Fruit fly (Drosophila melanogaster): ENCODE measurements around the gene CG32638.

CG32638 gene

DNA sequence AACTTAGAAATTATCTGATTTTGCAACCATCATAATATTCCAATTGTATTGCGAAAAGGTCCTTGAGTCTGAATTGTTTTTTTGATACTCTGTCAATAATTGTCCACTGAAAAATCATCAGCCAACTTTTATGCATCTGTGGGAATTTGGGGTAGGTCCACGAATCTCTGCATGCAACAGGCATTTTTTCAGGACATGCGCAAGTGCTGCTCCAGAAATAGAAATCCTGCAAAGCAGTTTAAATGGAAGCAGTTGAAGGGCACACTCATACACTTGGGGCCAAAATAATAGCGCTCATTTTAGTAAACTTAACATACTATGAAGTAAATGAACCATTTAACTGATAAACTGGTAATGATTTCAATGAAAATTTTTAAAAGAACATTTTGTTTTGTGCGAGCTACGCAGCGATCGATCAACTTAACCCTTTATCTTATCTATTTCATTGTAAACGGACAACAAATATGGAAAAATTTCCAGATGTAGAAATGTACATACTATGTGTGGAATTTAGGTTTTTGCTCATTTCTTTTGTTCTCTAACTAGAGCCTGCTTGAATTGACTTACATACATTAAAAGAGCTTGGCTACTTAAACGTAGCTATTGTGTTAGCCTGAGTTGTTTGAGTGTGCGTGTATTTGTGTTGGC is 1.7 kb upstream of the CG32638 start (continued):
- TF ChIP-seq HLH3B (GFP tag; IDR thresholded peaks at IDR 0.05) = no peak
- TF ChIP-seq kni (GFP tag; optimal IDR thresholded peaks at IDR 0.05) = no peak
- peak; percentile 5 for TF ChIP-seq CTCF (GFP tag; optimal IDR thresholded peaks at IDR 0.05)
- no peak for TF ChIP-seq CG7745 (tag; optimal IDR thresholded peaks at IDR 0.05)
- TF ChIP-seq sd (tag; optimal IDR thresholded peaks at IDR 0.05) = peak; percentile 69
- peak; percentile 71 for TF ChIP-seq row (GFP tag; IDR thresholded peaks at IDR 0.05)
- peak; percentile 83 for TF ChIP-seq CG3281 (GFP tag; optimal IDR thresholded peaks at IDR 0.05)
- peak; percentile 52 for TF ChIP-seq bab2 (GFP tag; optimal IDR thresholded peaks at IDR 0.05)
- no peak for TF ChIP-seq cad (GFP tag; optimal IDR thresholded peaks at IDR 0.05)
- peak; percentile 83 for TF ChIP-seq CG13424 (tag; optimal IDR thresholded peaks at IDR 0.05)
- no peak for TF ChIP-seq tup (GFP tag; optimal IDR thresholded peaks at IDR 0.05)
- peak; percentile 50 for TF ChIP-seq CG12769 (tag; optimal IDR thresholded peaks at IDR 0.05)
- peak; percentile 12 for TF ChIP-seq CG17802 (tag; optimal IDR thresholded peaks at IDR 0.05)
- TF ChIP-seq CG12391 (tag; optimal IDR thresholded peaks at IDR 0.05) = peak; percentile 74
- no peak for TF ChIP-seq sima (GFP tag; optimal IDR thresholded peaks at IDR 0.05)
- TF ChIP-seq gcm (GFP tag; optimal IDR thresholded peaks at IDR 0.05) = peak; percentile 70
- peak; percentile 82 for TF ChIP-seq Sox100B (GFP tag; optimal IDR thresholded peaks at IDR 0.05)
- TF ChIP-seq ci (GFP tag; IDR thresholded peaks at IDR 0.05) = peak; percentile 52; the same call in 1 of the 3 replicates
- peak; percentile 52 for TF ChIP-seq CG6654 (GFP tag; optimal IDR thresholded peaks at IDR 0.05)
- TF ChIP-seq CG9727 (GFP tag; optimal IDR thresholded peaks at IDR 0.05) = peak; percentile 81
- peak in 1 of 2 experiments; percentile 8 for TF ChIP-seq crp (GFP tag; optimal IDR thresholded peaks at IDR 0.05)
- peak; percentile 33; the same call in 1 of the 2 replicates for TF ChIP-seq danr (GFP tag; IDR thresholded peaks at IDR 0.05)
- peak; percentile 31 for TF ChIP-seq pum (GFP tag; optimal IDR thresholded peaks at IDR 0.05)
- TF ChIP-seq Elba2 (GFP tag; optimal IDR thresholded peaks at IDR 0.05) = no peak
- no peak for TF ChIP-seq gfzf (GFP tag; optimal IDR thresholded peaks at IDR 0.05)
- TF ChIP-seq CG16815 (GFP tag; optimal IDR thresholded peaks at IDR 0.05) = peak; percentile 61
- TF ChIP-seq CG10565 (GFP tag; optimal IDR thresholded peaks at IDR 0.05) = peak; percentile 33
- no peak for TF ChIP-seq h (optimal IDR thresholded peaks at IDR 0.05)
- TF ChIP-seq mld (GFP tag; IDR thresholded peaks at IDR 0.05; ENCODE audit: partially characterized antibody) = no peak
- peak; percentile 70 for TF ChIP-seq nau (GFP tag; optimal IDR thresholded peaks at IDR 0.05)
- no peak for TF ChIP-seq Aef1 (GFP tag; IDR thresholded peaks at IDR 0.05)
- no peak for TF ChIP-seq gsb (GFP tag; IDR thresholded peaks at IDR 0.05)
- TF ChIP-seq tna (GFP tag; IDR thresholded peaks at IDR 0.05; ENCODE audit: partially characterized antibody) = no peak
- TF ChIP-seq fd3F (GFP tag; optimal IDR thresholded peaks at IDR 0.05) = peak; percentile 51
- peak; percentile 83 for TF ChIP-seq dmrt99B (tag; optimal IDR thresholded peaks at IDR 0.05)
- TF ChIP-seq CG34422 (GFP tag; IDR thresholded peaks at IDR 0.05) = no peak
- no peak for TF ChIP-seq CG14667 (GFP tag; IDR thresholded peaks at IDR 0.05)
- TF ChIP-seq Mes4 (GFP tag; optimal IDR thresholded peaks at IDR 0.05) = peak; percentile 34
- TF ChIP-seq Nf-YB (GFP tag; optimal IDR thresholded peaks at IDR 0.05) = peak; percentile 51
- TF ChIP-seq ftz-f1 (GFP tag; optimal IDR thresholded peaks at IDR 0.05) = no peak
- no peak for TF ChIP-seq ranshi (GFP tag; IDR thresholded peaks at IDR 0.05)
- TF ChIP-seq CG10979 (tag; optimal IDR thresholded peaks at IDR 0.05) = peak; percentile 81
- TF ChIP-seq chn (GFP tag; optimal IDR thresholded peaks at IDR 0.05) = peak; percentile 69
- peak; percentile 70 for TF ChIP-seq HHEX (GFP tag; optimal IDR thresholded peaks at IDR 0.05)
- TF ChIP-seq sr (GFP tag; IDR thresholded peaks at IDR 0.05) = no peak
- no peak for TF ChIP-seq CG3726 (GFP tag; IDR thresholded peaks at IDR 0.05)
- peak; percentile 18 for TF ChIP-seq CG4707 (GFP tag; optimal IDR thresholded peaks at IDR 0.05)
- peak; percentile 60 for TF ChIP-seq twi (tag; optimal IDR thresholded peaks at IDR 0.05)
- no peak for TF ChIP-seq TFAM (GFP tag; optimal IDR thresholded peaks at IDR 0.05)
- peak; percentile 65 for TF ChIP-seq Max (GFP tag; optimal IDR thresholded peaks at IDR 0.05)
